Worm (Caenorhabditis elegans) whole organism, L2 larva: Measurements from ENCODE around the gene F47D2.11.

Experiments used
- alr-1 ChIP-seq: fragments of 150-350 bp; optimal IDR thresholded peaks from 2 replicates; lab custom pipeline; 2014; ENCODE audit warnings: missing biosample characterization, missing genetic modification characterization
- ceh-82 ChIP-seq: fragments of 150-350 bp; optimal IDR thresholded peaks from 2 replicates; lab custom pipeline; 2014; ENCODE audit warnings: missing biosample characterization, missing genetic modification characterization
- lin-39 ChIP-seq: fragments of 150-350 bp; optimal IDR thresholded peaks from 2 replicates; lab custom pipeline; 2014; ENCODE audit warnings: missing biosample characterization, missing genetic modification reagents, missing genetic modification characterization
- nhr-12 ChIP-seq: fragments of 150-350 bp; optimal IDR thresholded peaks from 2 replicates; lab custom pipeline; 2014; ENCODE audit warnings: missing biosample characterization, missing genetic modification characterization
- skn-1 ChIP-seq: sonication (generic microtip); optimal IDR thresholded peaks from 2 replicates; lab custom pipeline; 2017; ENCODE audit warnings: missing biosample characterization, missing genetic modification characterization
- snpc-4 ChIP-seq: fragments of 150-350 bp; optimal IDR thresholded peaks from 2 replicates; lab custom pipeline; 2014; ENCODE audit warnings: missing biosample characterization, missing genetic modification characterization

DNA sequence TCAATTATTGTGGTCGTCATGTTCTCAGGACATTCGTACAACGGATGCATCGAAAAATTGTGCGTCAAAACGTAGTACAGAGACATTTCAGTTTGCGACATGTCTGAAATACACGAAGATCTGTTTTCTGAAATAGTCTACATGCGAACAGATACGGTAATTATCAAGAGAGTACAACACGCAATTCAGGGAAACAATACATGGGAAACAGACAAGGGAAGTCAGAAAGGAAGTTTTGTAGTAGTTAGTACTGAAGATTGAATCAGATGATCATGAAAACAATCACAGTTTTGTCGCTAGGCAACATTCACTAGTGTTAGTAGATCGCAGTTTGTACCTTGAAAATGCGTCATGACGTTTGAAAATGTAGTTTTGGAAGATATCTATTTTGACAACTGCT, 45.8 kb downstream of the F47D2.11 start, which contains the start of gene srt-13:
- TF ChIP-seq skn-1 (tag; lab: Kevin White, UChicago), result no peak
- no peak for TF ChIP-seq alr-1 (tag; lab: Kevin White, UChicago)
- TF ChIP-seq ceh-82 (tag; lab: Kevin White, UChicago), result no peak
- no peak for TF ChIP-seq snpc-4 (tag; lab: Kevin White, UChicago)
- no peak for TF ChIP-seq lin-39 (tag; lab: Kevin White, UChicago)
- TF ChIP-seq nhr-12 (tag; lab: Kevin White, UChicago), result no peak
